Worm (Caenorhabditis elegans): ENCODE data around the gene sft-4.

- TF ChIP-seq dve-1 (tag; optimal IDR thresholded peaks at IDR 0.05): no peak
- no peak for TF ChIP-seq hlh-30 (tag; optimal IDR thresholded peaks at IDR 0.05; ENCODE audit: insufficient read depth)
- TF ChIP-seq pag-3 (tag; optimal IDR thresholded peaks at IDR 0.05; ENCODE audit: borderline replicate concordance): no peak
These were observed 33.8 kb upstream of the sft-4 start for ce11 chrX:5814342-5814741.

Data from whole organism, late embryonic.